Worm (Caenorhabditis elegans): ENCODE data around the gene nhr-257.
A peak's percentile ranks its signal among the peaks of the same experiment; 100 is the strongest.

The nhr-257 gene

DNA sequence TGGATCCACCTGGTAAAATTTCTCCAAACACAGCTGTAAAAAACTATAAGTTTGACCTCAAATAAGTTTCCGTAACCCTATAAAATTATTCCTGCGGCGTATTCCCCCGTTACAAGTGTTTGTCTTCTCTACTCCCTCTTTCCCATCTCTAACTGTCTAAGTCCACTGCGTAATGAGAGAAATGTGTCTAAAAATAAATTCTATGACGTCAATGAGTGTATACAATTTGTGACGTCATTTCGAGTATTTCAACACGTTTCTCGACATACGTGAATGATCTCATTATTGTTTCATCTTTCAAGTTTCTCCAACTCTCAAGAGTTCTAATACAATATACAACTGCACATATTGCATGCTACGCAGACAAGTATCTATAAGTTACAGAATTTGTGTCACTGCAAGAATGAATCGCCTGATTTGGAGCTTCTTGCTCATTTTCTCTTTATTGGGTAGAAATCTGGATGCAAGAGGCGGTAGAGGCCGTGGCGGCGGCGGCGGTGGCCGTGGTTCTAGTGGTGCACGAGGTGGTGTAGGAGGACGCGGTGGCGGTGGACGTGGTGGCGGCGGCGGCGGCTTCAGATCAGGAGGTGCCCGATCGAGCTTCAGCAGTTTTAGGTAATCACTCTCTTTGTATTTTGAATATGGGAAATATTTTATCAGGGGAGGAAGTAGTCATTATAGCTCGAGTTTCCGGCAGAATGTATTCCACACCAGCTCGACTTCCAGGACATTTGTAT is 45.2 kb downstream of the nhr-257 start, which contains the start of gene F53C3.6:
Gene F53C3.6 (plus strand): TSS at position 385 of the 737 bp plus-strand sequence.
- TF ChIP-seq ceh-83 (GFP tag; optimal IDR thresholded peaks at IDR 0.05) (peak; percentile 48), unc-120 (tag; optimal IDR thresholded peaks at IDR 0.05; ENCODE audit: poor library complexity, severe bottlenecking) (no peak), nhr-2 (tag; optimal IDR thresholded peaks at IDR 0.05) (peak; percentile 29), mep-1 (tag; optimal IDR thresholded peaks at IDR 0.05) (no peak), ces-1 (GFP tag; optimal IDR thresholded peaks at IDR 0.05) (peak; percentile 94), ceh-43 (GFP tag; optimal IDR thresholded peaks at IDR 0.05) (no peak), unc-62 (GFP tag; optimal IDR thresholded peaks at IDR 0.05) (peak; percentile 81), nhr-237 (tag; optimal IDR thresholded peaks at IDR 0.05) (peak; percentile 23), zip-8 (tag; optimal IDR thresholded peaks at IDR 0.05) (peak; percentile 64)

DNA sequence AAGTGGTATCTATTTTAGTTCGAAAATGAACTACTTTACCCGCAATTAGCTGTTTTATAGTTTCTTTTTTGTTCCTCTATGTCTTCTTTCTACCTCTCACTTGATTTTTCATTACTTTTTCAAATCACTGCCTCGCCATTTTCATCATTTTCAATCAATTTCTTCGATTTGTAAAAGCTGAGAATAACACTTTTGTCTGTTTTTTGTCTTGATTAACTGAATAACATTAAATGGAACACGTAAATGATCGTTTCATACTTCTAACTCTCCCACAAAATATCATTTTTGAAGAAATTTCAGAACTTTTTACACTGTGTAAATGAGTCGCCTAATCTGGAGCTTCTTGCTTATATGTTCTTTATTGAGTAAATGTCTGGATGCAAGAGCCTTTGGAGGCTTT is 48.4 kb downstream of the nhr-257 start, which contains the start of gene F53C3.4:
Gene F53C3.4 (plus strand): TSS at position 301 of the 400 bp plus-strand sequence.
- TF ChIP-seq drap-1 (GFP tag; optimal IDR thresholded peaks at IDR 0.05) (no peak), nhr-2 (tag; optimal IDR thresholded peaks at IDR 0.05) (no peak), elt-1 (tag; optimal IDR thresholded peaks at IDR 0.05; ENCODE audit: borderline replicate concordance, insufficient read depth) (no peak), nhr-76 (tag; optimal IDR thresholded peaks at IDR 0.05) (no peak), sptf-1 (tag; optimal IDR thresholded peaks at IDR 0.05) (no peak), pha-4 (tag; optimal IDR thresholded peaks at IDR 0.05) (no peak), ceh-39 (tag; optimal IDR thresholded peaks at IDR 0.05) (no peak), ceh-43 (GFP tag; optimal IDR thresholded peaks at IDR 0.05) (no peak)

DNA sequence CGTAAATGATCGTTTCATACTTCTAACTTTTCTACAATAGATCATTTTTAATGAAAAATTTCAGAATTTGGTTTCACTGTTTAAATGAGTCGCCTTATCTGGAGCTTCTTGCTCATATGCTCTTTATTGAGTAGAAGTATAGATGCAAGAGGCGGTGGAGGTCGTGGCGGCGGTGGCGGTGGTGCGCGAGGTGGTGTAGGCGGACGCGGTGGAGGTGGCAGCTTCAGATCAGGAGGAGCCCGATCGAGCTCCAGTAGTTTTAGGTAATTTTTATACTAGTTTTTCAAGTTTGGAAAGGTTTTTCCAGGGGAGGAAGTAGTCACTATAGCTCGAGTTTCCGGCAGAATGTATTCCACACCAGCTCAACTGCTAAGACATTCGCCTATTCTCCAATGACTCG is 50.0 kb downstream of the nhr-257 start, which contains the start of gene F53C3.3:
Gene F53C3.3 (plus strand): TSS at position 59 of the 400 bp plus-strand sequence.
- TF ChIP-seq ztf-11 (tag; optimal IDR thresholded peaks at IDR 0.05) (no peak), lin-13 (tag; optimal IDR thresholded peaks at IDR 0.05) (no peak), nhr-28 (tag; optimal IDR thresholded peaks at IDR 0.05) (no peak), hlh-1 (tag; optimal IDR thresholded peaks at IDR 0.05) (no peak), nhr-237 (tag; optimal IDR thresholded peaks at IDR 0.05) (no peak), blmp-1 (tag; optimal IDR thresholded peaks at IDR 0.05) (no peak), nhr-12 (tag; optimal IDR thresholded peaks at IDR 0.05) (no peak), lsy-2 (tag; optimal IDR thresholded peaks at IDR 0.05) (no peak), nhr-2 (tag; optimal IDR thresholded peaks at IDR 0.05) (no peak), cnd-1 (tag; optimal IDR thresholded peaks at IDR 0.05) (no peak), ceh-83 (GFP tag; optimal IDR thresholded peaks at IDR 0.05) (no peak), unc-39 (tag; optimal IDR thresholded peaks at IDR 0.05) (no peak), ceh-43 (GFP tag; optimal IDR thresholded peaks at IDR 0.05) (no peak), unc-62 (GFP tag; optimal IDR thresholded peaks at IDR 0.05) (no peak), unc-120 (tag; optimal IDR thresholded peaks at IDR 0.05; ENCODE audit: poor library complexity, severe bottlenecking) (no peak), tbx-8 (GFP tag; optimal IDR thresholded peaks at IDR 0.05) (no peak), snpc-4 (tag; optimal IDR thresholded peaks at IDR 0.05) (no peak), sptf-1 (tag; optimal IDR thresholded peaks at IDR 0.05) (no peak), drap-1 (GFP tag; optimal IDR thresholded peaks at IDR 0.05) (no peak), pha-4 (tag; optimal IDR thresholded peaks at IDR 0.05) (no peak)

All from whole organism, mixed stage, embryonic.